Worm (Caenorhabditis elegans) whole organism, L3 larva: ENCODE measurements around the gene tbb-1.

Source experiments
- jun-1 ChIP-seq: fragments of 150-350 bp; optimal IDR thresholded peaks from 2 replicates; lab custom pipeline; 2014; ENCODE audit warnings: missing biosample characterization, missing genetic modification reagents, missing genetic modification characterization
- lin-15B ChIP-seq: fragments of 150-350 bp; optimal IDR thresholded peaks from 2 replicates; lab custom pipeline; 2014; ENCODE audit warnings: missing biosample characterization, missing genetic modification characterization
- mml-1 ChIP-seq: fragments of 150-350 bp; sonication (generic microtip); optimal IDR thresholded peaks from 3 replicates; lab custom pipeline; 2014; ENCODE audit warnings: missing biosample characterization, missing genetic modification characterization
- tbx-2 ChIP-seq: sonication (generic microtip); optimal IDR thresholded peaks from 2 replicates; lab custom pipeline; 2016; ENCODE audit warnings: mild to moderate bottlenecking, missing genetic modification characterization, missing compliant biosample characterization
- unc-62 ChIP-seq: fragments of 150-350 bp; sonication (generic microtip); optimal IDR thresholded peaks from 4 replicates; lab custom pipeline; 2014; ENCODE audit warnings: missing biosample characterization, missing genetic modification reagents, missing genetic modification characterization
- zag-1 ChIP-seq: fragments of 150-350 bp; optimal IDR thresholded peaks from 2 replicates; lab custom pipeline; 2014; ENCODE audit warnings: missing biosample characterization, missing genetic modification characterization

DNA sequence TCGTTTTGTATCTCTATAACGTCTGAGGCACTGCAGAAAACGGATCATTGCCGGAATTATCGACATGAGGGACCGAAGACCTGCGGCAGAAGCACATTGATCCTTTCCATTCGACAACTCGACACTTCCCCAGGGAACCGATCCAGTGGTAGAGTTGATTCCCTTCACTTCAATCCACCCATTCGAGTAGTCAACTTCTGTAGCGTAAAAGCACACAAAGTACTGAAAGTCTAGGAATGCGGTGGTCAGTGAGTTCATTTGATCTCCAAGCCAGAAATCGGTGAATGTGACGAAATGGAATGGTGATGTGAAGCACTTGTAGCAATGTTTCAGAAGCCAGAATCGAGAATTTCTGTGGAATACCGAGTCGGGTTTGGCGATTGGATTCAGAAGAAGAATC is 37.7 kb downstream of the tbb-1 start:
- TF ChIP-seq unc-62 (GFP tag; lab: Kevin White, UChicago) (no peak), tbx-2 (no peak), zag-1 (tag; lab: Kevin White, UChicago) (no peak), mml-1 (tag; lab: Kevin White, UChicago) (no peak), jun-1 (no peak), lin-15B (tag; lab: Kevin White, UChicago) (no peak)
